Fruit fly (Drosophila melanogaster) S2 (cell line): Measurements from ENCODE around the gene eIF1A.

Experiments
- CG8478 ChIP-seq: fragments of >200 bp; optimal IDR thresholded peaks from 2 replicates; lab custom pipeline; 2018
- CTCF ChIP-seq, 2 experiments: fragments of >200 bp; optimal IDR thresholded peaks; 2 replicates each; lab custom pipeline; 2018

Gene eIF1A

DNA sequence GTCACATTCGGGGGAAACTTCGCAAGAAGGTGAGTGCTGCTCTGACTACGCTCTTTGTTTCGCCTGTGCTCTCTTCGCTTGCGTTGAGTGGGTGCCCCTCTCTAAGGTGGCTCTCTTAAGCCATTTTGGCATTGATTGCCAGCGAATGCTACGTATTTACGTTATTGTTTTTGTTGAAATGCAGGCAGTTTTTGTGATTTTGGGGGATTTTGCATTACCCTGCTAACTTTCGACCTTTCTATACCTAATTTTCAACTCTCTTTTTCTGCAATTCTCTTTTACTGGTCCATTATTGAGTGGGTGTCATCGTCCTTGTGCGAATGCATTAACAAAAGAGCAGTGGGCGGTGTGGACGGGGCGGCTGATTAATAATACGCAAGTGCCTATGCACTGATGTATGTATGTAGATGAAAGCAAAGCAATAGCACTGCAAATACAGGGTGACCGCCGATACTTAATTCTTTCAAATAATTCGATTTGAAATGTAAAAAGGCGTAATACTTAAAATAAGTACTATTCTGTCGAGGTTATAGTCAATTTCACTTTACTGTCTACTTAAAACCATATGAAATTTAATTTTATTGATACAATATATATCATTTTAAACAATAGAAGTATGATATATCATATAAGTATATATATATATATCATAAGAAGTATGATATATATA is 783 bp downstream of the eIF1A start:
- no peak for TF ChIP-seq CG8478 (lab: Kevin White, UChicago)
- TF ChIP-seq CTCF (optimal IDR thresholded peaks at IDR 0.05; lab: Kevin White, UChicago) = no peak

DNA sequence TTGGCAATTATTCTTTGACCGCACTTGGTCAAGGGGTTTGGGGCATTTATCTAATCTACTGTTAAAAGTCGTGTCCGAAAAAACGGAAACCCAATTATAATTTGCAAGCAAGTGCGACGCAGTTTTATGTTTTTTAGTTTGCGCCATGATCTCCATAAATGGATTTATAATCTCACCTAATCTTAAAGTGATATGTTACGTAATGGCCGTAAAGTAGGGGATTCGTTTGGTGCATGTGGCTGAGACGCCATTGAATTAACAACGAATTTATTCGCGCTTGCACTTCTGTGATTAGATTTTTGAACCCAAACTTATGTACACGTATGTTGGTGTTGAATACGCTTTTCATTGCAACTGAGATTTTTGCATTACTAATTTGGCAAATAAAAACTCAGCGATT is 2.2 kb downstream of the eIF1A start:
- TF ChIP-seq CTCF (optimal IDR thresholded peaks at IDR 0.05; lab: Kevin White, UChicago) (no peak), CG8478 (lab: Kevin White, UChicago) (no peak)

DNA sequence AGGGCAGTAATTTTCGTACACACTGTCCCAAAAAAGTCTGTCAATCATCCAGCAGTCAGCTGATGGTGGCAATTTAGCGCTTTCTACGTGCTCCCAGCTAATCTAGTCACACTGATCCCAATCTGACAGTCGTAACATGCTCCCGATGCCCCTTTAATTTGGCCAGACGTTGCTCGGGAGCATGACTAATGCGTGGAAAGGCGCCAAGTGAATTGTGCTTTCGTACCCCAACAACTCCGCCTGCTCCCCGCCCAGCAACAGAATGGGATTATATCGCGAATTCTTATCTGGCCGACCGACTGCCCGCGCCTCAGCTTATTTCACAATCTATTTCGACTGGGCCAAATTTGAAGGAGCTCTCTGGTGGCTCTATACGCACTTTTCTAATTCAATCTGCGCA is 2.9 kb downstream of the eIF1A start:
- TF ChIP-seq CTCF (optimal IDR thresholded peaks at IDR 0.05; lab: Kevin White, UChicago) (no peak), CG8478 (lab: Kevin White, UChicago) (no peak)

DNA sequence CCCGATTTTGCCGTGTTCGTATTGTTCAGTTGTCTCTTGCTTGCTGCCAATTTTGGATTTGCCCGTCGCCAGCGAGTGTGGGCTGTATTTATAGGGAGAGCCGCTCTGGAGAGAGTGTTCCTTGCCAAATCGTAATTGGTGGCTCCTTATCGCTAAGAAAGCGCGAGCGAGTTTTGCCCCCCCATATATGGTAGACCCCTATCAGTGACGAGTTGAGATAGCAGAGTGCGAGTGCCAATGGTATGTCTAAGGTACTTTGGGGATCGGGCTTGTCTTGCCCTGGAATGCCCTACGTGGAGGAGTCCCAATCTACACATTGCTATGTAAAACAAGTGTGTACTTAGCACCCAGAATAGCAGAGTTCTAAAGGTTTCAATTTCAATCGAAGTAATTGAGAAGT is 5.0 kb downstream of the eIF1A start, which contains the start of gene CG7142:
CG7142 (minus strand) TSS at position 29 of the 400 bp plus-strand sequence.
- no peak for TF ChIP-seq CG8478 (lab: Kevin White, UChicago)
- no peak for TF ChIP-seq CTCF (optimal IDR thresholded peaks at IDR 0.05; lab: Kevin White, UChicago)

DNA sequence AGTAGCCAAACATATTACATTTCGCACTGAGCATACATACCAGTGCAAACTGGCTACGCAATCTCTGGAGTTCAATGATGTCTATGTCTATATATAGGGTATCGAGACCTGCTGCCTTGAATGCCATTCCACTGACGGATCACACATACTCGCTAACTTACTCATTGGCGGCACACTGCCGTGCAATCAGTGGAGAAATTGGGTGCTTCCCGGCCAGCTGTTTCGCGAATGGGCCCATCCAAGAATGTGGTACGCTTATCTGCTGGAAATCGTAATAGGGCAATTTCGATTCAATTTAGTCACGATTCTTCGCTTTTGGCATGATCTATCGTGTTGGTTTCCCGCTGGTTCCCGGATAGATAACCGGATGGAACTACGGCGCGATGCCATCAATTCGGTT is 5.7 kb downstream of the eIF1A start:
- TF ChIP-seq CTCF (optimal IDR thresholded peaks at IDR 0.05; lab: Kevin White, UChicago) = no peak

DNA sequence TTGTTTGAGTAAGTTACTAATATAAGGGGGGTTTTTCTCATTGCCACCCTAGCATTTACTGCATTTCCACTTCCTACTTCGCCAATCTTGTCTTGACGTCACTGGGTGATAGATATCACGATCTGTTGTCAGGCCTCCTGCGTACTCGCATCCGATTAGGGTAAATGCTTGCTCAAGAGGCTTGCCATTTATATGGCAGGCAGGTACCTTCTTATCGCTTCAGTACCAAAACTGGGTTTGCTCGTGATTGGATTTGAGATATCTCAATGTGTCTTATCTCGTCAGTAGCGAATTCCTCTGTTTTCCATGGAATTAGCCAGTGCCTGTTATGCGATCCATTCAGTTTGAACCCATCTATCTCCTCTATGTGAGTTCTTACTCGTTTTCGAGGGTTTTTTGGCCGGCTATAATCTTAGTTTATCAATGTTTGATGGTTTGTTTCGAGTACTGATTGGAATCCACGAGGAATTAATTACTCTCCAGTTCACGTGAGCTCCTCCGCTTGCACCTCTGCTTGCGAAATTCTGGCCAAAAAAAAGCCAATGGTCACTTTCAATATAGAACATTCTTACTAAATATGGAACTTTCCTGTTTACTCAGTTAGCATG is 6.5 kb downstream of the eIF1A start:
- TF ChIP-seq CTCF (optimal IDR thresholded peaks at IDR 0.05; lab: Kevin White, UChicago) = no peak
- TF ChIP-seq CG8478 (lab: Kevin White, UChicago) = no peak

DNA sequence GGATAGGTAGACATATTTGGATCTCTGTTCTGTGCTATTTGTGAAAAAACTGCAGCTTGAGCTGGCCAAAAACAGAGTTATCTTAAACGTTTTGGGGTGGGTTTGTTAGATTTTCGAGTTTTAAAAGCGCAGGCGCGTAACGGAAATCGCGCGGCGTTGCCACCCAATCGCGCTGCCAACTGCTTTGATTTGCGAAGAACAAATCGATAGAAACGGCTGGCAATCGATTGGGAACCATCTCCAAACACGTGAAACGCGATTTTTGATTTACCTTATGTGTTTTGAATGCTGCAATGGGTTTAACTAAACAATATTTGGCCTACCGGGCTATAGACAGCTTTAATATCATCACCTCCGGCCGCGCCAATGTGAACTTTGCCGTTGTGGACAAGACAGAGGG is 9.0 kb downstream of the eIF1A start, which contains the start of the genes CG14312 and CG8064:
CG14312 (minus strand) TSS at position 88 of the 400 bp plus-strand sequence.
CG8064 (plus strand) TSS at position 220 of the 400 bp plus-strand sequence.
- no peak for TF ChIP-seq CG8478 (lab: Kevin White, UChicago)
- TF ChIP-seq CTCF (optimal IDR thresholded peaks at IDR 0.05; lab: Kevin White, UChicago) = peak; percentile 42

DNA sequence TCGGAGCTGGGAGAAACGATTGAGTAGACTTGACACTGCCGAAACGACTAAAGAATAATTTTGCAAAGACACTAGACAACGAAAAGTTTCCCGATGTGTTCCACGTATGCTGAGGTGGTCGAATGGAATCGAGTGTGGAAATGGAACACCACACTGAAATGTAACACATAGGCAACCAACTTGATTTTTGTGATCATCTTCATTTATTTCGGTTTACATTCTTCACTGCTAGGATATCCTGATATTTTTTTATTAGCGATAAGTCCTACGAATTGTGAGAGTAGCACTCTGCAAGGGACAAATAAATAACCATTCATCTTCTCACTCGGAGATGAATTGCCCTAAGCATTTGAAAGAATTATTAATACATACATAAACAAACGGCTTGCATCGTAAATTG is 14.2 kb downstream of the eIF1A start, which contains the start of gene CG7131:
CG7131 (minus strand) TSS at position 101 of the 400 bp plus-strand sequence.
- TF ChIP-seq CTCF (optimal IDR thresholded peaks at IDR 0.05; lab: Kevin White, UChicago) (no peak), CG8478 (lab: Kevin White, UChicago) (no peak)

DNA sequence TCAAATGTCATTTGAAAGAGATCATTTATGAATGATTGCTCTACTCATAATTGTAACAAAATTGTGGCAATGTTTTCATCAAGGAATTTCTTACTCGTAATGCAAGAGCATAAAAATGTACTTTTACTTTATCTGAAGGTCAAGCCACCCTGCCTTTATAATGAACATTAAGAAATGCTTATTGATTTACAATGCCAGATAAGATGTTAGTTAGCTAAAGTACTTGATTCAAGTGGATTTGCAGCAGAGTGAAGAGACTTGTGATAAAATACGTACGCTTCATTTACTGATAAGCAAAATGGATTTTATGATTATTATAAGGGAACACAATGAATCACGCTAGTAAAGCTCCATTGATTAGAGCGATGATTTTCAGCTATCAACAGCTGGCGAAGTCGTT is 17.4 kb downstream of the eIF1A start:
- TF ChIP-seq CTCF (optimal IDR thresholded peaks at IDR 0.05; lab: Kevin White, UChicago) (no peak), CG8478 (lab: Kevin White, UChicago) (no peak)

DNA sequence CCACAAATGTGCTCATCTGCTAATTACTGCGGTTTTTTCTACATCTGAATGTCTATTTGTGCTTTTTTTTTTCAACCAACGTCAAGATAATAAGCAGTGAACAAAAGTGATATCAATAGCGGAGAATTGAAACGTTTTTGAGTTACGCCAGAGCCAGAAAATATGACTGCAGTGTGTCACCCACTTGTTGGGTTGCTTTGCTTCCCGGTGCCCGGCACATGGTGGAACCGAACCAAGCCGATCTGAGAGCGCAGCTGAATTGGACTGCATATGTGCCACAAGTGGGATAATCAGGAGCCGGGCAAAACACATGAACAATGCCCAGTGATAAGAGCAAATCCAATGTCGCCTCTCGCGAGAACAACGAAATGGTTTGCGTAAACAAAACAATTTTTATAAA is 17.9 kb downstream of the eIF1A start:
- TF ChIP-seq CG8478 (lab: Kevin White, UChicago) (no peak), CTCF (optimal IDR thresholded peaks at IDR 0.05; lab: Kevin White, UChicago) (no peak)

DNA sequence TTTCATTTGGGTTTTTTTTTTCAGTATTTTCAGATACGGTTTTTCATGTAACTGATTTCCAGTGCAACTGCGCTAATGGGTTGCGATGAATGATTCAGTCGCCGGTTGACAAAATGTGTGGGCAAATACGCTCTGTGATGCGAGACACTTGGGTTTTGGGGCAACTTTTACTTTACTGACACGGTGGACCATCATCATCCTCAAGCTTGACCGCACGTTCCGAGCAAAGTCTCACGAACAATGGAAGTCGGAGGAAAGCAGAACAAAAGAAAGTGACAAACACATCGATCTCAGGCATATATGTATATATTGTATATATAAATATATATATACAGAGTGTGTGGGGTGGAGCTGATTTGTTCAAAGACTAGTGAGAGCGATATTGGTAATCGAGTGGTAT is 20.0 kb downstream of the eIF1A start:
- TF ChIP-seq CG8478 (lab: Kevin White, UChicago) (no peak), CTCF (optimal IDR thresholded peaks at IDR 0.05; lab: Kevin White, UChicago) (no peak)

DNA sequence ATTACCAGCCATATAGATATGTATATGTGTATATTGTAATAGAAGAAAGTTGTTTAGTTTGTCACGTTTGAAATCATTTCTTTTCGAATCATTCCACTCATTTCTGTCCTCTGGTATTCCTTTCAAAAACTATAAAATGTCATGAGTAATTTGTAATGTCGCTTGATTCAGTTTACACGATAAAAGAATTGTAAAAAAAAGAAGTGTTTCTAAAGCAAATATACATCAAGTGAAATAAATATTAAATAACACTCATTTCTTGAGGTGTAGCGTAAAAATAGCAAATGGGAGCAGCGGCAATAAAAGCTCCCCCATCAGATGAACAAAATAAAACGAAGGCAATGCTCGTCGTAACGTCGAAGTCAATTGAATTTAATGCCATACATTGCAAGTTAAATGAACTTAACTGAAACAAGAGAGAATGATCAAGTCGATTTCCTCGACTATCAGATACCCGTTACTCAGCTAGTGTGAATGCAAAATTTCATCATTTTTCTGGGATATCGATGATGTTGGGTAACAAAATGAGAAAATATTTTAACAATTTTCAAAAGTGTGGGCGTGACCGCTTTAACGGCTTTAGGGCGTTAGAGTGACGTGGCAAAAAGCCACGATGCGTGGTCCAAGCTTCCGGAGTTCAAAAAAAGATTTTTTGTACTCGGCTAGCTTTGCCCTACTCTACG is 20.9 kb downstream of the eIF1A start:
- no peak for TF ChIP-seq CTCF (optimal IDR thresholded peaks at IDR 0.05; lab: Kevin White, UChicago)
- no peak for TF ChIP-seq CG8478 (lab: Kevin White, UChicago)

DNA sequence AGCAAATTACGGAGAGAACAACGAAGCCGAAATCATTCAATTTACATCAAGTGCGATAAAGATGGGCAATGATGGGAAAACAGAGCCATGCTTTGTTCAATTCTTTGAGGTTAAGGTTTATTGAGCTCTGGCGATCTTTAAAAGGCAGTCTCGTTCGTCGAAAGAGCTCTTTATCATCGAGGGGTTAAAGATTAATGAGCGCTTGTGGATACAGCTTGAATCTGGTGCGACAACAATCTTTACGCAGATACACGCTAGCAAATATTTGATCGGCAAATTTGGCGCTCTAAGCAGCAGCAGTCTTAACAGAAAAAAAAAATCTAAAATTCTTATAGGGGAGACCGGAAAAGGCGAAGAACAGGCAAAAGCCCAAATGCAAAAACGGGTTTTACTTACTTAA is 21.6 kb downstream of the eIF1A start:
- TF ChIP-seq CTCF (optimal IDR thresholded peaks at IDR 0.05; lab: Kevin White, UChicago) (no peak), CG8478 (lab: Kevin White, UChicago) (no peak)

DNA sequence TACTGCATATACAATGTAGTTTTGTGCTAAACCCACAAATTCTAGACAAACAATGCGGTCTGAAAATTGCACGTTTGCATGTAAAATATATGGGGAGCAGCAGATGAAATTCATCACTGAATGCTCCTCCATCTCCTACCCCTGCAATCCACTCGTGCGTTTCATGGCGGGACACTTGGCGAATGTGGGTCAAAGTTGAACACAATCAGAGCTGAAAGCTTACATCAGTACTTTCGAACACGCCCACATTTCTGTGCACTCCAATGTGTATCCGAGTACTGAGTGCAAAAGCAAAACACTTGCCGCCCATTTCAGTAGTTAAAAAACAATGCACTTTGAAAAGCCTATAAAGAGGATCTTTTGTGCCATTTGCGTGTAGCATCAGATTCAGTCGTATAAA is 22.3 kb downstream of the eIF1A start:
- no peak for TF ChIP-seq CTCF (optimal IDR thresholded peaks at IDR 0.05; lab: Kevin White, UChicago)
- no peak for TF ChIP-seq CG8478 (lab: Kevin White, UChicago)
